Worm (Caenorhabditis elegans) whole organism, L2 larva: ENCODE results near the gene irk-1.

Experiments used
- F13H6.1 ChIP-seq: sonication (generic microtip); optimal IDR thresholded peaks from 2 replicates; lab custom pipeline; 2016; ENCODE audit warnings: missing genetic modification characterization, missing compliant biosample characterization
- R02D3.7 ChIP-seq: fragments of 150-350 bp; optimal IDR thresholded peaks from 2 replicates; lab custom pipeline; 2014; ENCODE audit warnings: missing biosample characterization, missing genetic modification characterization
- Y55F3AM.14 ChIP-seq: fragments of 200-800 bp; sonication (Bioruptor generic); optimal IDR thresholded peaks from 2 replicates; lab custom pipeline; 2018; ENCODE audit warnings: mild to moderate bottlenecking, missing genetic modification characterization, missing compliant biosample characterization
- ZK546.5 ChIP-seq: sonication (generic microtip); optimal IDR thresholded peaks from 2 replicates; lab custom pipeline; 2017; ENCODE audit warnings: missing biosample characterization, missing genetic modification characterization
- blmp-1 ChIP-seq: sonication (generic microtip); optimal IDR thresholded peaks from 2 replicates; lab custom pipeline; 2017; ENCODE audit warnings: missing genetic modification characterization, mild to moderate bottlenecking, missing compliant biosample characterization, antibody characterized with exemption, moderate library complexity; ENCODE audit not compliant: insufficient read depth
- ceh-16 ChIP-seq: fragments of 150-350 bp; optimal IDR thresholded peaks from 2 replicates; lab custom pipeline; 2014; ENCODE audit warnings: missing biosample characterization, missing genetic modification characterization
- ceh-82 ChIP-seq: fragments of 150-350 bp; optimal IDR thresholded peaks from 2 replicates; lab custom pipeline; 2014; ENCODE audit warnings: missing biosample characterization, missing genetic modification characterization
- crh-2 ChIP-seq: sonication (generic microtip); optimal IDR thresholded peaks from 2 replicates; lab custom pipeline; 2017; ENCODE audit warnings: missing biosample characterization, missing genetic modification characterization
- egl-27 ChIP-seq: sonication (generic microtip); optimal IDR thresholded peaks from 3 replicates; lab custom pipeline; 2017; ENCODE audit warnings: missing biosample characterization, missing genetic modification reagents, missing genetic modification characterization
- fos-1 ChIP-seq: fragments of 150-350 bp; optimal IDR thresholded peaks from 2 replicates; lab custom pipeline; 2014; ENCODE audit warnings: missing biosample characterization, missing genetic modification characterization
- gmeb-1 ChIP-seq: fragments of 150-350 bp; optimal IDR thresholded peaks from 2 replicates; lab custom pipeline; 2014; ENCODE audit warnings: missing biosample characterization, missing genetic modification characterization
- lin-11 ChIP-seq: fragments of 150-350 bp; sonication (generic microtip); optimal IDR thresholded peaks from 2 replicates; lab custom pipeline; 2014; ENCODE audit warnings: missing biosample characterization, missing genetic modification characterization, inconsistent platforms, mixed read lengths
- lin-13 ChIP-seq: fragments of 150-350 bp; optimal IDR thresholded peaks from 2 replicates; lab custom pipeline; 2014; ENCODE audit warnings: missing biosample characterization, missing genetic modification reagents, missing genetic modification characterization
- lsy-2 ChIP-seq, 2 experiments: fragments of 150-350 bp in 1 of 2; sonication (generic microtip) in 1 of 2; optimal IDR thresholded peaks; 2 replicates each; lab custom pipeline; 2014 to 2017; ENCODE audit warnings: missing biosample characterization in 2 of 2, missing genetic modification characterization in 2 of 2
- mbf-1 ChIP-seq: sonication (generic microtip); optimal IDR thresholded peaks from 2 replicates; lab custom pipeline; 2017; ENCODE audit warnings: missing biosample characterization, missing genetic modification characterization
- mdl-1 ChIP-seq, 2 experiments: fragments of 150-350 bp in 1 of 2; sonication (generic microtip) in 1 of 2; optimal IDR thresholded peaks; 2 replicates each; lab custom pipeline; 2017; ENCODE audit warnings: missing biosample characterization in 2 of 2, missing genetic modification characterization in 2 of 2
- nhr-10 ChIP-seq: sonication (generic microtip); optimal IDR thresholded peaks from 2 replicates; lab custom pipeline; 2017; ENCODE audit warnings: missing biosample characterization, missing genetic modification characterization
- nhr-12 ChIP-seq: fragments of 150-350 bp; optimal IDR thresholded peaks from 2 replicates; lab custom pipeline; 2014; ENCODE audit warnings: missing biosample characterization, missing genetic modification characterization
- nhr-129 ChIP-seq: fragments of 150-350 bp; optimal IDR thresholded peaks from 2 replicates; lab custom pipeline; 2014; ENCODE audit warnings: missing biosample characterization, missing genetic modification characterization
- nhr-21 ChIP-seq: fragments of 150-350 bp; optimal IDR thresholded peaks from 2 replicates; lab custom pipeline; 2014; ENCODE audit warnings: missing biosample characterization, missing genetic modification characterization
- nhr-23 ChIP-seq: fragments of 150-350 bp; optimal IDR thresholded peaks from 2 replicates; lab custom pipeline; 2014; ENCODE audit warnings: missing biosample characterization, missing genetic modification reagents, missing genetic modification characterization
- nhr-25 ChIP-seq: fragments of 150-350 bp; sonication (generic microtip); optimal IDR thresholded peaks from 3 replicates; lab custom pipeline; 2014; ENCODE audit warnings: missing biosample characterization, missing genetic modification characterization
- nhr-6 ChIP-seq: fragments of 150-350 bp; optimal IDR thresholded peaks from 2 replicates; lab custom pipeline; 2014; ENCODE audit warnings: missing biosample characterization, missing genetic modification characterization
- nhr-77 ChIP-seq: fragments of 150-350 bp; optimal IDR thresholded peaks from 2 replicates; lab custom pipeline; 2014; ENCODE audit warnings: missing biosample characterization, missing genetic modification characterization
- sem-4 ChIP-seq: fragments of 150-350 bp; optimal IDR thresholded peaks from 2 replicates; lab custom pipeline; 2014; ENCODE audit warnings: missing biosample characterization, missing genetic modification reagents, missing genetic modification characterization
- skn-1 ChIP-seq: sonication (generic microtip); optimal IDR thresholded peaks from 2 replicates; lab custom pipeline; 2017; ENCODE audit warnings: missing biosample characterization, missing genetic modification characterization
- sma-3 ChIP-seq: sonication (generic microtip); optimal IDR thresholded peaks from 2 replicates; lab custom pipeline; 2016; ENCODE audit warnings: missing genetic modification reagents, missing genetic modification characterization, missing compliant biosample characterization
- sma-9 ChIP-seq, 2 experiments: fragments of 150-350 bp in 1 of 2; sonication (generic microtip) in 1 of 2; optimal IDR thresholded peaks; 2 replicates each; lab custom pipeline; 2014 to 2016; ENCODE audit warnings: missing genetic modification characterization in 2 of 2, mild to moderate bottlenecking in 1 of 2, missing biosample characterization in 1 of 2, missing compliant biosample characterization in 1 of 2, missing genetic modification reagents in 1 of 2, moderate library complexity in 1 of 2
- unc-39 ChIP-seq: fragments of 150-350 bp; optimal IDR thresholded peaks from 2 replicates; lab custom pipeline; 2014; ENCODE audit warnings: missing biosample characterization, missing genetic modification characterization
- unc-55 ChIP-seq: fragments of 150-350 bp; sonication (generic microtip); optimal IDR thresholded peaks from 3 replicates; lab custom pipeline; 2014; ENCODE audit warnings: missing biosample characterization, missing genetic modification reagents, missing genetic modification characterization
- unc-62 ChIP-seq: fragments of 150-350 bp; optimal IDR thresholded peaks from 2 replicates; lab custom pipeline; 2014; ENCODE audit warnings: missing biosample characterization, missing genetic modification reagents, missing genetic modification characterization
- ztf-11 ChIP-seq: sonication (generic microtip); optimal IDR thresholded peaks from 2 replicates; lab custom pipeline; 2017; ENCODE audit warnings: missing biosample characterization, missing genetic modification characterization
- ztf-4 ChIP-seq: fragments of 150-350 bp; optimal IDR thresholded peaks from 2 replicates; lab custom pipeline; 2014; ENCODE audit warnings: missing biosample characterization, missing genetic modification characterization

Gene irk-1

ce11 chrX:6750145-6750544, 27.8 kb downstream of the irk-1 start (continued):
- TF ChIP-seq nhr-23 (tag; lab: Kevin White, UChicago) (no peak), lsy-2 (tag; optimal IDR thresholded peaks at IDR 0.05; lab: Kevin White, UChicago) (peak in 1 of 2 experiments; percentile 79), lin-13 (GFP tag; lab: Kevin White, UChicago) (peak; percentile 33), nhr-21 (peak; percentile 94), mbf-1 (tag; lab: Kevin White, UChicago) (no peak), nhr-10 (tag; lab: Kevin White, UChicago) (peak; percentile 73), R02D3.7 (no peak), nhr-77 (tag; lab: Kevin White, UChicago) (peak; percentile 13), nhr-12 (tag; lab: Kevin White, UChicago) (no peak), ceh-82 (tag; lab: Kevin White, UChicago) (no peak), gmeb-1 (tag; lab: Kevin White, UChicago) (peak; percentile 74), ceh-16 (tag; lab: Kevin White, UChicago) (peak; percentile 54), unc-55 (GFP tag; lab: Kevin White, UChicago) (peak; percentile 61), unc-39 (tag; lab: Kevin White, UChicago) (no peak), unc-62 (no peak)

- TF ChIP-seq lsy-2 (tag; optimal IDR thresholded peaks at IDR 0.05; lab: Kevin White, UChicago) (peak in 1 of 2 experiments; percentile 53), blmp-1 (tag; lab: Kevin White, UChicago) (peak; percentile 66), skn-1 (tag; lab: Kevin White, UChicago) (no peak), sma-9 (GFP tag; optimal IDR thresholded peaks at IDR 0.05; lab: Kevin White, UChicago) (peak; percentile 83), sma-9 (tag; optimal IDR thresholded peaks at IDR 0.05; lab: Kevin White, UChicago) (no peak), F13H6.1 (tag; lab: Kevin White, UChicago) (peak; percentile 83), nhr-21 (peak; percentile 97), ztf-4 (tag; lab: Kevin White, UChicago) (peak; percentile 20), mdl-1 (tag; optimal IDR thresholded peaks at IDR 0.05; lab: Kevin White, UChicago) (peak; percentile 98 to 99), Y55F3AM.14 (peak; percentile 75), lin-11 (tag; lab: Kevin White, UChicago) (no peak), ZK546.5 (tag; lab: Kevin White, UChicago) (no peak), sem-4 (peak; percentile 26), fos-1 (peak; percentile 7), sma-3 (GFP tag; lab: Kevin White, UChicago) (peak; percentile 96), nhr-6 (peak; percentile 30), nhr-25 (tag; lab: Kevin White, UChicago) (peak; percentile 92), egl-27 (tag; lab: Kevin White, UChicago) (peak; percentile 14), gmeb-1 (tag; lab: Kevin White, UChicago) (peak; percentile 61), nhr-129 (tag; lab: Kevin White, UChicago) (peak; percentile 97), crh-2 (tag; lab: Kevin White, UChicago) (peak; percentile 47), ztf-11 (tag; lab: Kevin White, UChicago) (no peak), mbf-1 (tag; lab: Kevin White, UChicago) (no peak)
These were observed 28.6 kb downstream of the irk-1 start for ce11 chrX:6749124-6749822.

ce11 chrX:6747906-6748356, 30.0 kb downstream of the irk-1 start:
- TF ChIP-seq fos-1, result peak; percentile 79
- peak; percentile 50 for TF ChIP-seq crh-2 (tag; lab: Kevin White, UChicago)
- TF ChIP-seq F13H6.1 (tag; lab: Kevin White, UChicago), result peak; percentile 55
- TF ChIP-seq unc-62, result no peak
- peak; percentile 76 to 83 for TF ChIP-seq mdl-1 (tag; optimal IDR thresholded peaks at IDR 0.05; lab: Kevin White, UChicago)
- TF ChIP-seq nhr-6, result no peak
- TF ChIP-seq sma-9 (GFP tag; optimal IDR thresholded peaks at IDR 0.05; lab: Kevin White, UChicago), result peak; percentile 71
- TF ChIP-seq sma-9 (tag; optimal IDR thresholded peaks at IDR 0.05; lab: Kevin White, UChicago), result no peak
- peak; percentile 23 for TF ChIP-seq nhr-21
- peak; percentile 78 for TF ChIP-seq nhr-129 (tag; lab: Kevin White, UChicago)
- peak; percentile 0 for TF ChIP-seq blmp-1 (tag; lab: Kevin White, UChicago)
- peak in 1 of 2 experiments; percentile 20 for TF ChIP-seq lsy-2 (tag; optimal IDR thresholded peaks at IDR 0.05; lab: Kevin White, UChicago)
- peak; percentile 87 for TF ChIP-seq sma-3 (GFP tag; lab: Kevin White, UChicago)
- TF ChIP-seq R02D3.7, result no peak
- peak; percentile 8 for TF ChIP-seq gmeb-1 (tag; lab: Kevin White, UChicago)
- TF ChIP-seq, all 48 proteins: peak for 11
